Worm (Caenorhabditis elegans): ENCODE results near the gene gst-19.
A peak's percentile ranks its signal among the peaks of the same experiment; 100 is the strongest.

gst-19 gene

DNA sequence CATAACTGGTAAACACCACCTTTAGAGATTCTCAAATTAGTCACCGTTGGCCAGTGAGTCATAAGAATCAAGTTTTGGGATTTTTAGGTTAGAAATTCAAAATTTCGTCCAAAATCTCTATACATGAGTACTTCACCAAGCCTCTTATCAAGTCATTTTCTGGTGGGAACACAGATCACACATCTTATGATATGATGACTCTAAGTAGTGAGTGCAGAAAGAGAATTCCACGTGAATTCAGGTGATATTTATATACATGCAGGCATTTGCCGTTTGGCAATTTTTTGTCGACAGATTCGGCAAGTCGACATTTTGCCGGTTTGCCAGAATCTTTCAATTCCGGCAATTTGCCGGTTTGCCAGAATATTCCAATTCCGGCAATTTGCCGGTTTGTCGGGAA lies 45.1 kb upstream of the gst-19 start:
- no peak for TF ChIP-seq tbp1 (GFP tag; optimal IDR thresholded peaks at IDR 0.05)
- no peak for TF ChIP-seq ceh-79 (tag; optimal IDR thresholded peaks at IDR 0.05)
- TF ChIP-seq lin-26 (GFP tag; IDR thresholded peaks at IDR 0.05): no peak
- no peak for TF ChIP-seq nfya-2 (GFP tag; IDR thresholded peaks at IDR 0.05)
- 0 out of 2 replicates have a peak, but pooled peaks have one; percentile 33 for TF ChIP-seq nfyb-1 (GFP tag; IDR thresholded peaks at IDR 0.05)
- peak; percentile 20 for TF ChIP-seq nhr-80 (tag; optimal IDR thresholded peaks at IDR 0.05)

ce11 chrII:13670707-13671295 lies 43.9 kb upstream of the gst-19 start:
- no peak for TF ChIP-seq lin-35 (GFP tag; optimal IDR thresholded peaks at IDR 0.05)
- no peak for TF ChIP-seq K11D2.4 (GFP tag; IDR thresholded peaks at IDR 0.05)
- no peak for TF ChIP-seq cebp-2 (GFP tag; IDR thresholded peaks at IDR 0.05)
- no peak for TF ChIP-seq dpff-1 (tag; optimal IDR thresholded peaks at IDR 0.05)
- no peak for TF ChIP-seq aptf-2 (GFP tag; conservative IDR thresholded peaks at IDR 0.05)
- TF ChIP-seq ceh-79 (tag; optimal IDR thresholded peaks at IDR 0.05): no peak
- 0 out of 2 replicates have a peak, but pooled peaks have one; percentile 26 for TF ChIP-seq dox-1 (GFP tag; IDR thresholded peaks at IDR 0.05)
- peak; percentile 86 for TF ChIP-seq nhr-80 (tag; optimal IDR thresholded peaks at IDR 0.05)
- no peak for TF ChIP-seq snpc-3.4 (tag; optimal IDR thresholded peaks at IDR 0.05)
- no peak for TF ChIP-seq C17E4.6 (GFP tag; IDR thresholded peaks at IDR 0.05)
- no peak for TF ChIP-seq ZK185.1 (tag; optimal IDR thresholded peaks at IDR 0.05; ENCODE audit: poor library complexity, severe bottlenecking)
- peak; percentile 64 for TF ChIP-seq zfh-2 (GFP tag; conservative IDR thresholded peaks at IDR 0.05)
- no peak for TF ChIP-seq zim-3 (tag; optimal IDR thresholded peaks at IDR 0.05)
- no peak for TF ChIP-seq tbx-9 (tag; optimal IDR thresholded peaks at IDR 0.05; ENCODE audit: borderline replicate concordance)
- no peak for TF ChIP-seq ztf-3 (GFP tag; optimal IDR thresholded peaks at IDR 0.05)
- TF ChIP-seq madf-6 (GFP tag; IDR thresholded peaks at IDR 0.05): no peak
- TF ChIP-seq F39B2.1 (GFP tag; IDR thresholded peaks at IDR 0.05): no peak
- peak; percentile 21 for TF ChIP-seq atf-7 (tag; optimal IDR thresholded peaks at IDR 0.05)
- TF ChIP-seq let-526 (GFP tag; IDR thresholded peaks at IDR 0.05): no peak
- TF ChIP-seq T26A5.8 (tag; optimal IDR thresholded peaks at IDR 0.05): no peak
- TF ChIP-seq madf-10 (tag; optimal IDR thresholded peaks at IDR 0.05): no peak
- no peak for TF ChIP-seq nhr-120 (GFP tag; IDR thresholded peaks at IDR 0.05)
- no peak for TF ChIP-seq cebp-1 (GFP tag; IDR thresholded peaks at IDR 0.05)
- no peak for TF ChIP-seq cebp-1 (tag; optimal IDR thresholded peaks at IDR 0.05)
- TF ChIP-seq fkh-3 (tag; optimal IDR thresholded peaks at IDR 0.05): no peak

ce11 chrII:13668844-13669441 lies 42.0 kb upstream of the gst-19 start, which contains the start of gene C31C9.7:
C31C9.7 (plus strand) TSS chrII:13669104.
- TF ChIP-seq dox-1 (GFP tag; IDR thresholded peaks at IDR 0.05) (peak; percentile 28; the same call in 1 of the 2 replicates), nhr-90 (tag; optimal IDR thresholded peaks at IDR 0.05) (no peak), B0019.2 (GFP tag; conservative IDR thresholded peaks at IDR 0.05) (0 out of 2 replicates have a peak, but pooled peaks have one; percentile 25), tbp1 (GFP tag; optimal IDR thresholded peaks at IDR 0.05) (peak; percentile 5), zfh-2 (GFP tag; conservative IDR thresholded peaks at IDR 0.05) (peak; percentile 86), B0336.3 (GFP tag; IDR thresholded peaks at IDR 0.05) (peak; percentile 36; the same call in 1 of the 2 replicates), mcd-1 (GFP tag; IDR thresholded peaks at IDR 0.05) (peak; percentile 12; the same call in 1 of the 2 replicates), nhr-80 (tag; optimal IDR thresholded peaks at IDR 0.05) (peak; percentile 64), egrh-3 (GFP tag; IDR thresholded peaks at IDR 0.05) (peak; percentile 83; the same call in 1 of the 2 replicates), ama-1 (optimal IDR thresholded peaks at IDR 0.05) (peak; percentile 76), ama-1 (GFP tag; optimal IDR thresholded peaks at IDR 0.05) (no peak), lin-26 (GFP tag; IDR thresholded peaks at IDR 0.05) (0 out of 2 replicates have a peak, but pooled peaks have one; percentile 46), die-1 (tag; optimal IDR thresholded peaks at IDR 0.05) (no peak), hrde-1 (tag; optimal IDR thresholded peaks at IDR 0.05; ENCODE audit: borderline replicate concordance) (no peak), snpc-1.3 (tag; optimal IDR thresholded peaks at IDR 0.05; ENCODE audit: insufficient read depth) (no peak), aptf-2 (GFP tag; conservative IDR thresholded peaks at IDR 0.05) (no peak), madf-10 (tag; optimal IDR thresholded peaks at IDR 0.05) (peak; percentile 25)

Measured in whole organism, young adult.